Fruit fly (Drosophila melanogaster) whole organism, pupa: ENCODE measurements around the gene tplus3a.

Source experiments
- CG10348 ChIP-seq: fragments of 200-800 bp; sonication (Bioruptor generic); IDR thresholded peaks from 2 replicates; pipeline ENCODE4 v1.3.6; 2022; ENCODE audit warnings: missing biosample characterization, missing genetic modification characterization
- CG13204 ChIP-seq: fragments of 200-800 bp; sonication (Bioruptor generic); optimal IDR thresholded peaks from 2 replicates; lab custom pipeline; 2018; ENCODE audit warnings: missing biosample characterization, mild to moderate bottlenecking, missing genetic modification characterization, moderate library complexity
- CG14655 ChIP-seq: fragments of 200-800 bp; sonication (Bioruptor generic); optimal IDR thresholded peaks from 3 replicates; lab custom pipeline; 2017; ENCODE audit warnings: mild to moderate bottlenecking, missing biosample characterization, missing genetic modification reagents, missing genetic modification characterization
- CG17806 ChIP-seq: fragments of 200-800 bp; sonication (Bioruptor generic); optimal IDR thresholded peaks from 2 replicates; lab custom pipeline; 2018; ENCODE audit warnings: missing biosample characterization, mild to moderate bottlenecking, missing genetic modification characterization, moderate library complexity
- CG34367 ChIP-seq: fragments of 200-800 bp; sonication (Bioruptor generic); optimal IDR thresholded peaks from 2 replicates; lab custom pipeline; 2018; ENCODE audit warnings: missing biosample characterization, mild to moderate bottlenecking, missing genetic modification characterization
- CG8159 ChIP-seq: fragments of 200-800 bp; sonication (Bioruptor generic); optimal IDR thresholded peaks from 3 replicates; lab custom pipeline; 2018; ENCODE audit warnings: missing biosample characterization, mild to moderate bottlenecking, missing genetic modification characterization, moderate library complexity
- D1 ChIP-seq: fragments of 200-800 bp; sonication (Bioruptor generic); optimal IDR thresholded peaks from 2 replicates; lab custom pipeline; 2018; ENCODE audit warnings: missing biosample characterization, mild to moderate bottlenecking, missing genetic modification characterization, moderate library complexity
- EcR ChIP-seq: fragments of 200-800 bp; sonication (Bioruptor generic); optimal IDR thresholded peaks from 3 replicates; lab custom pipeline; 2019; ENCODE audit warnings: missing biosample characterization, missing genetic modification characterization, mild to moderate bottlenecking, moderate library complexity, missing genetic modification reagents
- Ets98B ChIP-seq: fragments of 200-800 bp; sonication (Bioruptor generic); IDR thresholded peaks from 2 replicates; pipeline ENCODE4 v1.3.6; 2022; ENCODE audit warnings: missing biosample characterization, missing genetic modification characterization
- Pif1A ChIP-seq: fragments of 200-800 bp; sonication (Bioruptor generic); optimal IDR thresholded peaks from 3 replicates; lab custom pipeline; 2016; ENCODE audit warnings: missing biosample characterization, missing genetic modification characterization
- Pif1B ChIP-seq: fragments of 200-800 bp; sonication (Bioruptor generic); optimal IDR thresholded peaks from 3 replicates; lab custom pipeline; 2016; ENCODE audit warnings: missing biosample characterization, missing genetic modification characterization
- fd96Ca ChIP-seq: fragments of 200-800 bp; sonication (Bioruptor generic); IDR thresholded peaks from 3 replicates; pipeline ENCODE4 v1.3.6; 2022; ENCODE audit warnings: missing biosample characterization, missing genetic modification characterization

dm6 chr2L:22036877-22037276 lies 34.1 kb upstream of the tplus3a start:
- no peak for TF ChIP-seq Pif1B
- no peak for TF ChIP-seq CG13204
- no peak for TF ChIP-seq fd96Ca (GFP tag; lab: Robert Waterston, UW)
- no peak for TF ChIP-seq EcR
- TF ChIP-seq D1 (tag; lab: Kevin White, UChicago), result no peak
- no peak for TF ChIP-seq Pif1A (GFP tag; lab: Kevin White, UChicago)
- TF ChIP-seq CG17806 (tag; lab: Kevin White, UChicago), result no peak
- TF ChIP-seq CG8159, result no peak
- TF ChIP-seq Ets98B (GFP tag; lab: Robert Waterston, UW), result no peak
- TF ChIP-seq CG14655 (GFP tag; lab: Kevin White, UChicago), result no peak
- no peak for TF ChIP-seq CG10348 (GFP tag; lab: Robert Waterston, UW)
- TF ChIP-seq CG34367 (tag; lab: Kevin White, UChicago), result no peak
